Worm (Caenorhabditis elegans) whole organism, early embryonic: ENCODE results near the gene Y37H2A.10.

Experiments used
- B0310.2 ChIP-seq: sonication (generic microtip); optimal IDR thresholded peaks from 2 replicates; lab custom pipeline; 2016; ENCODE audit warnings: mild to moderate bottlenecking, missing genetic modification characterization, missing compliant biosample characterization
- ama-1 ChIP-seq: fragments of 150-350 bp; optimal IDR thresholded peaks from 2 replicates; lab custom pipeline; 2014
- flt-1 ChIP-seq: fragments of 200-800 bp; sonication (Bioruptor generic); IDR thresholded peaks from 2 replicates; pipeline ENCODE4 v1.3.6; 2022; ENCODE audit warnings: missing genetic modification characterization, missing compliant biosample characterization
- hmbx-1 ChIP-seq: sonication (generic microtip); optimal IDR thresholded peaks from 2 replicates; lab custom pipeline; 2016; ENCODE audit warnings: mild to moderate bottlenecking, missing genetic modification characterization, missing compliant biosample characterization
- hnd-1 ChIP-seq: sonication (generic microtip); optimal IDR thresholded peaks from 2 replicates; lab custom pipeline; 2016; ENCODE audit warnings: missing genetic modification characterization, missing compliant biosample characterization
- scrt-1 ChIP-seq: fragments of 200-800 bp; sonication (Bioruptor generic); IDR thresholded peaks from 2 replicates; pipeline ENCODE4 v1.3.6; 2022; ENCODE audit warnings: missing genetic modification characterization, missing compliant biosample characterization
- tbx-11 ChIP-seq: fragments of 200-800 bp; sonication (Bioruptor generic); IDR thresholded peaks from 2 replicates; pipeline ENCODE4 v1.3.6; 2022; ENCODE audit warnings: missing genetic modification characterization, missing compliant biosample characterization
- tbx-37 ChIP-seq: fragments of 200-800 bp; sonication (Bioruptor generic); conservative IDR thresholded peaks from 2 replicates; pipeline ENCODE4 v1.3.6; 2022; ENCODE audit warnings: missing genetic modification reagents, missing genetic modification characterization, missing compliant biosample characterization

DNA sequence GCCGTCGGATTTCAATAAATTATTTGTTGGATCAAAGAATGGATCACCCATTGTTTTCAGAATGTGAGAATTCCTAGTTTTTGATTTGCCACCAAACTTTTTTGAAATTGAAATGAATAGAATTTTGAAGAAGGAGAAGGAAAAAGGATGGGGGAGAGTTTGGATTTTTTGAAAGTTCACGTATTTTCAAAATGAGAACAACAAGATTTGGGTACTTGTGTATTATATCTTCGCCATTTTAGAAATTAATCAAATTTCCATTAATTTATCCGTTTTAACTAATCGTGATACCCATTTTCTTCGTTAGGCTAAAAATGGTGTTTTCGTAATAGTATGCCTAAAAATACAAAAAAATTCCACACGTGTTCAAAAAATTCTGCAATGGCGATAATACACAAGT is 32.8 kb downstream of the Y37H2A.10 start, which contains the start of gene C14A6.8:
- TF ChIP-seq ama-1 (lab: Kevin White, UChicago) = no peak
- TF ChIP-seq hnd-1 = no peak
- TF ChIP-seq tbx-11 = no peak
- TF ChIP-seq hmbx-1 (tag; lab: Kevin White, UChicago) = no peak
- TF ChIP-seq tbx-37 (GFP tag; lab: Robert Waterston, UW) = no peak
- TF ChIP-seq B0310.2 = no peak
- TF ChIP-seq scrt-1 (GFP tag; lab: Robert Waterston, UW) = no peak
- no peak for TF ChIP-seq flt-1 (GFP tag; lab: Robert Waterston, UW)
